Worm (Caenorhabditis elegans) whole organism, early embryonic: Measurements from ENCODE around the gene srbc-8.

Experiments used
- ama-1 ChIP-seq: fragments of 150-350 bp; optimal IDR thresholded peaks from 2 replicates; lab custom pipeline; 2014
- flt-1 ChIP-seq: fragments of 200-800 bp; sonication (Bioruptor generic); IDR thresholded peaks from 2 replicates; pipeline ENCODE4 v1.3.6; 2022; ENCODE audit warnings: missing genetic modification characterization, missing compliant biosample characterization
- scrt-1 ChIP-seq: fragments of 200-800 bp; sonication (Bioruptor generic); IDR thresholded peaks from 2 replicates; pipeline ENCODE4 v1.3.6; 2022; ENCODE audit warnings: missing genetic modification characterization, missing compliant biosample characterization

DNA sequence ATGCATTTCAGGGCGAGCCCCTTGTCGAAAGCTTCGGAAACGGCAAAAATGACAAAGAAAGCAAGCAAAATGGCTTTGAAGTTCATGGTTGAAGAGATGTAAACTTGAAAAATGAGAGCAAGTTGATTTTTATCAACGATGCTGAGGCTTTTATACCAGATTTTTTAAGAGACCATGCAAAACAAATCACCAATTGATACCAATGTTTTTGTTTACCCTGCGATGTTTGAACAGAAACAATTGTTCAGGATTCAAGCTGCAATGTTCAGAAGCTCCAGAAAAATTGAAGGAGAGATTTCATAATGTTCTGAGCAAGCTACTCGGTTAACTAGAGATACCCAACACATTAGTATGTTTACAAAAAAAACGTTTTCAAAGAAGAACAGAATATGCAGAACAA lies 37.4 kb upstream of the srbc-8 start, which contains the start of gene C54F6.15:
- TF ChIP-seq flt-1 (GFP tag; lab: Robert Waterston, UW) (no peak), ama-1 (lab: Kevin White, UChicago) (no peak), scrt-1 (GFP tag; lab: Robert Waterston, UW) (no peak)
